Worm (Caenorhabditis elegans) whole organism, L4 larva: ENCODE results near the gene C34B4.4.

Source experiments
- F37D6.2 ChIP-seq: sonication (generic microtip); optimal IDR thresholded peaks from 2 replicates; lab custom pipeline; 2016; ENCODE audit warnings: mild to moderate bottlenecking, missing genetic modification characterization, missing compliant biosample characterization
- T20F7.1 ChIP-seq: fragments of 200-800 bp; sonication (Bioruptor generic); optimal IDR thresholded peaks from 2 replicates; lab custom pipeline; 2018; ENCODE audit warnings: mild to moderate bottlenecking, missing genetic modification characterization, missing compliant biosample characterization
- T26A8.4 ChIP-seq: fragments of 200-800 bp; sonication (Bioruptor generic); IDR thresholded peaks from 2 replicates; pipeline ENCODE4 v1.3.6; 2022; ENCODE audit warnings: missing genetic modification characterization, missing compliant biosample characterization
- Y48G9A.11 ChIP-seq: fragments of 200-800 bp; sonication (Bioruptor generic); IDR thresholded peaks from 2 replicates; pipeline ENCODE4 v1.3.6; 2022; ENCODE audit warnings: missing genetic modification reagents, missing genetic modification characterization, missing compliant biosample characterization
- ama-1 ChIP-seq: fragments of 150-350 bp; optimal IDR thresholded peaks from 2 replicates; lab custom pipeline; 2014; ENCODE audit warnings: inconsistent platforms, mixed read lengths
- arid-1 ChIP-seq: fragments of 200-800 bp; sonication (Bioruptor generic); conservative IDR thresholded peaks from 2 replicates; pipeline ENCODE4 v1.3.6; 2022; ENCODE audit warnings: missing genetic modification reagents, missing genetic modification characterization, missing compliant biosample characterization
- ceh-20 ChIP-seq: fragments of 200-800 bp; sonication (Bioruptor generic); IDR thresholded peaks from 2 replicates; pipeline ENCODE4 v1.3.6; 2022; ENCODE audit warnings: missing genetic modification reagents, missing genetic modification characterization, missing compliant biosample characterization
- ceh-32 ChIP-seq: sonication (generic microtip); optimal IDR thresholded peaks from 2 replicates; lab custom pipeline; 2016; ENCODE audit warnings: mild to moderate bottlenecking, missing genetic modification characterization, missing compliant biosample characterization; ENCODE audit not compliant: poor library complexity
- ctbp-1 ChIP-seq: fragments of 200-800 bp; sonication (Bioruptor generic); IDR thresholded peaks from 2 replicates; pipeline ENCODE4 v1.3.6; 2022; ENCODE audit warnings: missing genetic modification reagents, missing genetic modification characterization, missing compliant biosample characterization
- daf-8 ChIP-seq: fragments of 200-800 bp; sonication (Bioruptor generic); IDR thresholded peaks from 2 replicates; pipeline ENCODE4 v1.3.6; 2022; ENCODE audit warnings: missing genetic modification characterization, missing compliant biosample characterization
- dmd-6 ChIP-seq: fragments of 200-800 bp; sonication (Bioruptor generic); IDR thresholded peaks from 2 replicates; pipeline ENCODE4 v1.3.6; 2022; ENCODE audit warnings: missing genetic modification reagents, missing genetic modification characterization, missing compliant biosample characterization
- dpl-1 ChIP-seq: fragments of 150-350 bp; optimal IDR thresholded peaks from 2 replicates; lab custom pipeline; 2014; ENCODE audit warnings: missing biosample characterization, missing genetic modification reagents, missing genetic modification characterization
- duxl-1 ChIP-seq: sonication (generic microtip); optimal IDR thresholded peaks from 2 replicates; lab custom pipeline; 2016; ENCODE audit warnings: mild to moderate bottlenecking, missing genetic modification characterization, moderate library complexity, missing compliant biosample characterization; ENCODE audit not compliant: poor library complexity
- dve-1 ChIP-seq: sonication (generic microtip); optimal IDR thresholded peaks from 2 replicates; lab custom pipeline; 2017; ENCODE audit warnings: antibody characterized with exemption, mild to moderate bottlenecking, missing genetic modification characterization, missing compliant biosample characterization; ENCODE audit not compliant: insufficient read depth
- fkh-10 ChIP-seq: fragments of 150-350 bp; optimal IDR thresholded peaks from 2 replicates; lab custom pipeline; 2014; ENCODE audit warnings: missing biosample characterization, missing genetic modification reagents, missing genetic modification characterization
- gei-8 ChIP-seq: fragments of 200-800 bp; sonication (Bioruptor generic); optimal IDR thresholded peaks from 2 replicates; lab custom pipeline; 2018; ENCODE audit warnings: mild to moderate bottlenecking, missing genetic modification characterization, missing compliant biosample characterization
- hif-1 ChIP-seq, 2 experiments: sonication (generic microtip); optimal IDR thresholded peaks; 2 replicates each; lab custom pipeline; 2016 to 2017; ENCODE audit warnings: missing compliant biosample characterization in 2 of 2, missing genetic modification characterization in 2 of 2, missing genetic modification reagents in 2 of 2, missing genotype in 2 of 2, mild to moderate bottlenecking in 1 of 2
- hlh-11 ChIP-seq: fragments of 200-800 bp; sonication (Bioruptor generic); optimal IDR thresholded peaks from 2 replicates; lab custom pipeline; 2018; ENCODE audit warnings: mild to moderate bottlenecking, missing genetic modification characterization, missing compliant biosample characterization
- hlh-30 ChIP-seq: sonication (generic microtip); optimal IDR thresholded peaks from 2 replicates; lab custom pipeline; 2017; ENCODE audit warnings: antibody characterized with exemption, mild to moderate bottlenecking, missing genetic modification characterization, missing compliant biosample characterization; ENCODE audit not compliant: insufficient read depth
- hmg-1.1 ChIP-seq: fragments of 200-800 bp; sonication (Bioruptor generic); IDR thresholded peaks from 2 replicates; pipeline ENCODE4 v1.3.6; 2022; ENCODE audit warnings: missing genetic modification reagents, missing genetic modification characterization, missing compliant biosample characterization
- jun-1 ChIP-seq: fragments of 150-350 bp; optimal IDR thresholded peaks from 2 replicates; lab custom pipeline; 2014; ENCODE audit warnings: missing biosample characterization, missing genetic modification reagents, missing genetic modification characterization
- lin-13 ChIP-seq: fragments of 150-350 bp; optimal IDR thresholded peaks from 2 replicates; lab custom pipeline; 2014; ENCODE audit warnings: missing biosample characterization, missing genetic modification reagents, missing genetic modification characterization
- lin-29 ChIP-seq: fragments of 200-800 bp; sonication (Bioruptor generic); IDR thresholded peaks from 2 replicates; pipeline ENCODE4 v1.3.6; 2022; ENCODE audit warnings: missing genetic modification reagents, missing genetic modification characterization, missing compliant biosample characterization
- lir-3 ChIP-seq: sonication (generic microtip); optimal IDR thresholded peaks from 2 replicates; lab custom pipeline; 2016; ENCODE audit warnings: mild to moderate bottlenecking, missing genetic modification characterization, missing compliant biosample characterization
- lsy-2 ChIP-seq, 2 experiments: fragments of 150-350 bp in 1 of 2; sonication (generic microtip) in 1 of 2; optimal IDR thresholded peaks; 2 replicates each; lab custom pipeline; 2014 to 2017; ENCODE audit warnings: missing biosample characterization in 2 of 2, missing genetic modification characterization in 2 of 2
- madf-5 ChIP-seq, 2 experiments: fragments of 200-800 bp; sonication (Bioruptor generic); IDR thresholded peaks; 2 replicates each; pipeline ENCODE4 v1.3.6; 2022; ENCODE audit warnings: missing compliant biosample characterization in 2 of 2, missing genetic modification characterization in 2 of 2
- mdl-1 ChIP-seq, 2 experiments: fragments of 150-350 bp in 1 of 2; sonication (generic microtip) in 1 of 2; optimal IDR thresholded peaks; 2 replicates each; lab custom pipeline; 2014 to 2017; ENCODE audit warnings: missing biosample characterization in 2 of 2, missing genetic modification characterization in 2 of 2
- mdt-29 ChIP-seq: fragments of 200-800 bp; sonication (Bioruptor generic); IDR thresholded peaks from 2 replicates; pipeline ENCODE4 v1.3.6; 2022; ENCODE audit warnings: missing genetic modification reagents, missing genetic modification characterization, missing compliant biosample characterization
- mep-1 ChIP-seq: fragments of 150-350 bp; sonication (generic microtip); optimal IDR thresholded peaks from 3 replicates; lab custom pipeline; 2014; ENCODE audit warnings: missing biosample characterization, missing genetic modification characterization
- mes-2 ChIP-seq: sonication (generic microtip); optimal IDR thresholded peaks from 2 replicates; lab custom pipeline; 2016; ENCODE audit warnings: missing genotype, mild to moderate bottlenecking, missing genetic modification characterization, missing compliant biosample characterization; ENCODE audit not compliant: poor library complexity, severe bottlenecking
- mxl-3 ChIP-seq: fragments of 200-800 bp; sonication (Bioruptor generic); optimal IDR thresholded peaks from 2 replicates; lab custom pipeline; 2018; ENCODE audit warnings: mild to moderate bottlenecking, missing genetic modification characterization, missing compliant biosample characterization
- nhr-102 ChIP-seq: sonication (generic microtip); optimal IDR thresholded peaks from 2 replicates; lab custom pipeline; 2016; ENCODE audit warnings: mild to moderate bottlenecking, missing genetic modification characterization, moderate library complexity, missing compliant biosample characterization
- nhr-11 ChIP-seq: fragments of 150-350 bp; optimal IDR thresholded peaks from 2 replicates; lab custom pipeline; 2014; ENCODE audit warnings: missing biosample characterization, missing genetic modification characterization
- nhr-25 ChIP-seq: sonication (generic microtip); optimal IDR thresholded peaks from 2 replicates; lab custom pipeline; 2017; ENCODE audit warnings: missing genetic modification characterization, mild to moderate bottlenecking, missing compliant biosample characterization, antibody characterized with exemption, moderate library complexity, borderline replicate concordance; ENCODE audit not compliant: insufficient read depth
- nhr-28 ChIP-seq: fragments of 150-350 bp; optimal IDR thresholded peaks from 2 replicates; lab custom pipeline; 2014; ENCODE audit warnings: missing biosample characterization, missing genetic modification characterization
- nhr-41 ChIP-seq: fragments of 200-800 bp; sonication (Bioruptor generic); IDR thresholded peaks from 2 replicates; pipeline ENCODE4 v1.3.6; 2022; ENCODE audit warnings: missing genetic modification reagents, missing genetic modification characterization, missing compliant biosample characterization
- nhr-42 ChIP-seq: fragments of 200-800 bp; sonication (Bioruptor generic); IDR thresholded peaks from 2 replicates; pipeline ENCODE4 v1.3.6; 2022; ENCODE audit warnings: missing genetic modification characterization, missing compliant biosample characterization
- nhr-48 ChIP-seq: sonication (generic microtip); optimal IDR thresholded peaks from 2 replicates; lab custom pipeline; 2016; ENCODE audit warnings: mild to moderate bottlenecking, missing genetic modification characterization, missing compliant biosample characterization
- nhr-6 ChIP-seq: fragments of 150-350 bp; optimal IDR thresholded peaks from 2 replicates; lab custom pipeline; 2014; ENCODE audit warnings: missing biosample characterization, missing genetic modification characterization
- nhr-77 ChIP-seq: fragments of 150-350 bp; optimal IDR thresholded peaks from 2 replicates; lab custom pipeline; 2014; ENCODE audit warnings: missing biosample characterization, missing genetic modification characterization
- rbr-2 ChIP-seq: sonication (generic microtip); optimal IDR thresholded peaks from 2 replicates; lab custom pipeline; 2016; ENCODE audit warnings: missing genotype, missing genetic modification characterization, missing compliant biosample characterization
- spr-1 ChIP-seq: sonication (generic microtip); optimal IDR thresholded peaks from 2 replicates; lab custom pipeline; 2016; ENCODE audit warnings: mild to moderate bottlenecking, missing genetic modification characterization, missing compliant biosample characterization
- unc-39 ChIP-seq: sonication (generic microtip); optimal IDR thresholded peaks from 2 replicates; lab custom pipeline; 2017; ENCODE audit warnings: missing biosample characterization, missing genetic modification characterization
- unc-62 ChIP-seq, 3 experiments: fragments of 150-350 bp in 1 of 3; sonication (generic microtip); optimal IDR thresholded peaks in 2 of 3; peaks in 1 of 3; 1 replicate in 1 of 3; 2 replicates in 2 of 3; lab custom pipeline; 2014 to 2017; ENCODE audit warnings: missing biosample characterization in 3 of 3, missing genetic modification characterization in 3 of 3, missing genetic modification reagents in 3 of 3, missing genotype in 1 of 3
- zfp-2 ChIP-seq: sonication (generic microtip); optimal IDR thresholded peaks from 2 replicates; lab custom pipeline; 2016; ENCODE audit warnings: mild to moderate bottlenecking, missing genetic modification characterization, missing compliant biosample characterization
- ztf-11 ChIP-seq: fragments of 150-350 bp; optimal IDR thresholded peaks from 2 replicates; lab custom pipeline; 2014; ENCODE audit warnings: missing biosample characterization, missing genetic modification characterization

Gene C34B4.4

DNA sequence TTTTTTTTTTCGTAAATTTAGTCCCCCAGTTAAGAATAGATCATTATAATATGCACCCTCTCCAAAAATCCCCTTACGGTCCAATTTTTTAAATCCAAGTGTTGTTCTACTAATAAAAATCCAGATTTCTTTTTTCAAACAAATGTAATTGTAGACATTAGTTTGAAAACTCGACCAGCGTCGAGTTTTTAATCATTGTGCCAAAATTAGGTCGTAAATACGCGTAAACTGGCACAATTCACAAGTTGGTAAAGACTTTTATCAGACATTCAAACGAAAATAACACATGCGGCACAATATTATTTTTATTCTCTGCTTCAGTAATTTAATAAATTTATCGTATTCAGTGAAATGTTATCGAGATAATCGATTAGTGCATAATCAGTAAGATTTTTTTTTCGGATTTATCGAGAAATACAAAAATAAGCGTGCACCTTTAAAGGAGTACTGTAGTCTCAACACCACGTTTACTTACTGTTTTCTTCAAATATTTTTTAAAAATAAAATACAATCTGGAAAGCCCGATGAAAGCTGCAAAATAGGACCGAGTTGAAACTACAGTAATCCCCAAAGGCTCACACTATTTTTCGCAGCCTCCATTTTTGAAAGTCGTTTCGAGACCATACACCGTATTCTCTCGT, at the start of gene C34B4.4 (continued):
- TF ChIP-seq hlh-30 (tag; lab: Kevin White, UChicago) (no peak), dve-1 (tag; lab: Kevin White, UChicago) (no peak), F37D6.2 (tag; lab: Kevin White, UChicago) (no peak), ama-1 (lab: Kevin White, UChicago) (peak; percentile 36), ceh-20 (GFP tag; lab: Robert Waterston, UW) (no peak), ztf-11 (no peak), rbr-2 (no peak), mxl-3 (no peak), Y48G9A.11 (GFP tag; lab: Robert Waterston, UW) (0 out of 2 replicates have a peak, but pooled peaks have one; percentile 18), nhr-42 (GFP tag; lab: Robert Waterston, UW) (no peak), madf-5 (GFP tag; IDR thresholded peaks at IDR 0.05; lab: Robert Waterston, UW) (no peak)

DNA sequence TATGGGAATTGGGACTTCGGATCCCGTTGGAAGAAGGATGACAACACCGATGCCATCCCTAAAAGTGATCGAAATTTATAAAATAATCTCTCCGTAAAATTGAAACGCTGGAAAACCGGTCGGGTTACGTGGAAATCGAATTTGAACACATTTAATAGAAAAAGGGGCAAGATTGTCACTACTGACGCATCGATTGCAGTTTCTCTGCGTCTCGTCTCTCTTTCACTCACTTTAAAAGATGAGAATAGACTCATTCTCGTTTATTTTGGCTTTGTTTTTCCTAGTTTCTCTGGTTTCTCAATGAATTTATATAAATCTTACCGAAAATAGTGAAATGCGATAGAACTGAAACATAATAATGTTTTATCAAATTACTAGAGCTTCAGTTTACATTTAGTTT, 48.5 kb upstream of the C34B4.4 start, which contains the start of gene scyl-1:
Gene scyl-1, minus strand, starts transcription at position 56 of the 400 bp plus-strand sequence.
- TF ChIP-seq ceh-20 (GFP tag; lab: Robert Waterston, UW) (0 out of 2 replicates have a peak, but pooled peaks have one; percentile 41), rbr-2 (peak; percentile 68), zfp-2 (no peak), daf-8 (GFP tag; lab: Robert Waterston, UW) (no peak), nhr-25 (peak; percentile 48), lin-29 (GFP tag; lab: Robert Waterston, UW) (0 out of 2 replicates have a peak, but pooled peaks have one; percentile 21), unc-39 (tag; lab: Kevin White, UChicago) (no peak), fkh-10 (GFP tag; lab: Kevin White, UChicago) (peak; percentile 23), nhr-42 (GFP tag; lab: Robert Waterston, UW) (peak; percentile 66), nhr-28 (peak; percentile 70), mdt-29 (GFP tag; lab: Robert Waterston, UW) (no peak), spr-1 (tag; lab: Kevin White, UChicago) (peak; percentile 10), T20F7.1 (GFP tag; lab: Kevin White, UChicago) (peak; percentile 70), lin-13 (GFP tag; lab: Kevin White, UChicago) (peak; percentile 74), hif-1 (tag; optimal IDR thresholded peaks at IDR 0.05; lab: Kevin White, UChicago) (peak in 1 of 2 experiments; percentile 46), dmd-6 (GFP tag; lab: Robert Waterston, UW) (peak; percentile 76), nhr-11 (tag; lab: Kevin White, UChicago) (peak; percentile 56), nhr-41 (GFP tag; lab: Robert Waterston, UW) (no peak), jun-1 (tag; lab: Kevin White, UChicago) (peak; percentile 8), nhr-77 (peak; percentile 56), nhr-102 (peak; percentile 45), mes-2 (tag; lab: Kevin White, UChicago) (peak; percentile 89), dve-1 (tag; lab: Kevin White, UChicago) (peak; percentile 84), gei-8 (GFP tag; lab: Kevin White, UChicago) (no peak), T26A8.4 (GFP tag; lab: Robert Waterston, UW) (peak; percentile 75), nhr-6 (peak; percentile 96), hmg-1.1 (GFP tag; lab: Robert Waterston, UW) (peak; percentile 52), nhr-48 (tag; lab: Kevin White, UChicago) (peak; percentile 36), mep-1 (tag; lab: Kevin White, UChicago) (no peak), mdl-1 (tag; optimal IDR thresholded peaks at IDR 0.05; lab: Kevin White, UChicago) (peak in 1 of 2 experiments; percentile 59), unc-62 (GFP tag; optimal IDR thresholded peaks at IDR 0.05 in 1 of 2; lab: Kevin White, UChicago) (peak in 1 of 2 experiments; percentile 82), unc-62 (tag; optimal IDR thresholded peaks at IDR 0.05; lab: Kevin White, UChicago) (no peak), ceh-32 (tag; lab: Kevin White, UChicago) (no peak), hlh-11 (peak; percentile 78), ctbp-1 (peak; percentile 59), arid-1 (GFP tag; lab: Robert Waterston, UW) (0 out of 2 replicates have a peak, but pooled peaks have one; percentile 25), lsy-2 (tag; optimal IDR thresholded peaks at IDR 0.05; lab: Kevin White, UChicago) (peak in 1 of 2 experiments; percentile 90), lir-3 (tag; lab: Kevin White, UChicago) (no peak), duxl-1 (tag; lab: Kevin White, UChicago) (peak; percentile 30), dpl-1 (GFP tag; lab: Kevin White, UChicago) (peak; percentile 74), mxl-3 (peak; percentile 15)
